Worm (Caenorhabditis elegans): ENCODE data around the gene srx-97.

ce11 chrII:3690646-3691045 lies 21.4 kb upstream of the srx-97 start, which contains the start of gene srx-101:
- TF ChIP-seq fos-1 (tag; optimal IDR thresholded peaks at IDR 0.05), result no peak
- TF ChIP-seq nhr-11 (tag; optimal IDR thresholded peaks at IDR 0.05), result no peak
